Worm (Caenorhabditis elegans) whole organism, L4/young adult: ENCODE results near the gene arrd-10.
A peak's percentile ranks its signal among the peaks of the same experiment; 100 is the strongest.

Source experiments
- W03F9.2 ChIP-seq: fragments of 150-350 bp; optimal IDR thresholded peaks from 2 replicates; lab custom pipeline; 2014; ENCODE audit warnings: missing biosample characterization, missing genetic modification characterization
- dao-5 ChIP-seq: sonication (generic microtip); optimal IDR thresholded peaks from 2 replicates; lab custom pipeline; 2016; ENCODE audit warnings: missing genotype, missing genetic modification characterization, moderate library complexity, missing compliant biosample characterization
- him-1 ChIP-seq: sonication (generic microtip); optimal IDR thresholded peaks from 2 replicates; lab custom pipeline; 2016; ENCODE audit warnings: missing genotype, missing genetic modification reagents, missing genetic modification characterization, missing compliant biosample characterization

DNA sequence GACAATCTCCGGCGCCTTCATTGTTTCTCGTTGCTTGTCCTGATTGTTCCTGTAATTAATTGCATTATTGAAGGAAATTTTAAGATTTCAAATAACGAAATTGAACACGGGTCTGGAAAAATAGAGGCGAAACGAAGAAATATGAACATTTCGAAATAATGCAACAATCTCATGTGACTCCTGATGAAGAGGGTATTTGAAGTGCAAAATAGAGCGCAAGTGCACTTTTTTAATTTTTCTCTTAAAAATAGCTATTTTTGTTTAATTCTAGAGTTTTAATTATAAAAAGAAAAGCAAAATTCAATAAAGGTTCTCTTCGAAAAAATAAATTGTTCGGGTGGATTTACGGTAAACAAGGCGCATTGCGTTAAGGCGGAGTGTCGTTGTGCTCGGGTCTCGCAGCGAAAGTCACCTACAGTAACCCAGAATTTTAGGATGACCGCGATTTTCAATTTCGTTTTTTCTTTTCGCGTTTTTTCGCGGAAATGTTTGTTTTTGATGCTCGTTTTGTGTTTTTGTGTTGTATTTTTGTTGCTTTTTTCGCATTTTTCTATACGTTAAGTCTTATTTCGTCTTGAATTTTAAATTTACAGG lies 20.8 kb upstream of the arrd-10 start, which contains the start of the genes F58G1.2 and wago-4:
- TF ChIP-seq him-1 (tag; lab: Kevin White, UChicago): no peak
- TF ChIP-seq dao-5 (tag; lab: Kevin White, UChicago): no peak
- peak; percentile 65 for TF ChIP-seq W03F9.2 (tag; lab: Kevin White, UChicago)
